Fruit fly (Drosophila melanogaster): ENCODE results near the gene CG7443.

Gene CG7443

dm6 chr3R:8357372-8357992, 33.4 kb downstream of the CG7443 start (continued):
- no peak for TF ChIP-seq CG11695 (GFP tag; IDR thresholded peaks at IDR 0.05)
- TF ChIP-seq Pdp1 (GFP tag; optimal IDR thresholded peaks at IDR 0.05) = peak in 1 of 2 experiments; percentile 73
- TF ChIP-seq MBD-R2 (GFP tag; IDR thresholded peaks at IDR 0.05) = no peak
- TF ChIP-seq CG8089 (GFP tag; optimal IDR thresholded peaks at IDR 0.05) = no peak
- TF ChIP-seq BEAF-32 (GFP tag; optimal IDR thresholded peaks at IDR 0.05) = no peak
- TF ChIP-seq CG8924 (tag; optimal IDR thresholded peaks at IDR 0.05) = peak; percentile 1
- TF ChIP-seq da (GFP tag; optimal IDR thresholded peaks at IDR 0.05) = no peak
- no peak for TF ChIP-seq jumu (GFP tag; optimal IDR thresholded peaks at IDR 0.05)
- TF ChIP-seq CG43689 (GFP tag; IDR thresholded peaks at IDR 0.05) = no peak
- peak; percentile 10 for TF ChIP-seq lab (GFP tag; optimal IDR thresholded peaks at IDR 0.05)
- no peak for TF ChIP-seq pum (GFP tag; optimal IDR thresholded peaks at IDR 0.05)
- TF ChIP-seq crc (GFP tag; optimal IDR thresholded peaks at IDR 0.05) = no peak
- no peak for TF ChIP-seq CG32532 (GFP tag; IDR thresholded peaks at IDR 0.05)
- no peak for TF ChIP-seq CG9215 (GFP tag; IDR thresholded peaks at IDR 0.05)
- no peak for TF ChIP-seq CG12391 (tag; optimal IDR thresholded peaks at IDR 0.05)
- no peak for TF ChIP-seq D19B (GFP tag; optimal IDR thresholded peaks at IDR 0.05)
- no peak for TF ChIP-seq slou (GFP tag; optimal IDR thresholded peaks at IDR 0.05)
- TF ChIP-seq CG33213 (GFP tag; optimal IDR thresholded peaks at IDR 0.05) = no peak
- TF ChIP-seq Adf1 (GFP tag; IDR thresholded peaks at IDR 0.05) = no peak
- no peak for TF ChIP-seq fu2 (GFP tag; optimal IDR thresholded peaks at IDR 0.05)
- TF ChIP-seq ind (GFP tag; optimal IDR thresholded peaks at IDR 0.05) = no peak
- no peak for TF ChIP-seq hb (GFP tag; IDR thresholded peaks at IDR 0.05; ENCODE audit: partially characterized antibody)
- TF ChIP-seq Mad (GFP tag; optimal IDR thresholded peaks at IDR 0.05) = no peak
- TF ChIP-seq sr (GFP tag; IDR thresholded peaks at IDR 0.05) = peak; percentile 89
- no peak for TF ChIP-seq CG12744 (GFP tag; optimal IDR thresholded peaks at IDR 0.05)
- TF ChIP-seq ara (GFP tag; IDR thresholded peaks at IDR 0.05) = no peak
- TF ChIP-seq kah (GFP tag; optimal IDR thresholded peaks at IDR 0.05) = peak; percentile 42
- TF ChIP-seq CG13287 (GFP tag; IDR thresholded peaks at IDR 0.05; ENCODE audit: partially characterized antibody) = no peak
- TF ChIP-seq slbo (GFP tag; IDR thresholded peaks at IDR 0.05) = no peak
- peak; percentile 28; the same call in 1 of the 3 replicates for TF ChIP-seq CG34422 (GFP tag; IDR thresholded peaks at IDR 0.05)
- TF ChIP-seq ftz-f1 (GFP tag; optimal IDR thresholded peaks at IDR 0.05) = peak; percentile 32
- no peak for TF ChIP-seq Xrp1 (GFP tag; IDR thresholded peaks at IDR 0.05)
- TF ChIP-seq gsb (GFP tag; IDR thresholded peaks at IDR 0.05) = no peak
- TF ChIP-seq CG10543 (GFP tag; optimal IDR thresholded peaks at IDR 0.05) = peak; percentile 71
- TF ChIP-seq Kr (GFP tag; optimal IDR thresholded peaks at IDR 0.05) = no peak
- no peak for TF ChIP-seq disco-r (GFP tag; optimal IDR thresholded peaks at IDR 0.05)
- no peak for TF ChIP-seq nmo (GFP tag; optimal IDR thresholded peaks at IDR 0.05)
- TF ChIP-seq CG1024 (GFP tag; IDR thresholded peaks at IDR 0.05) = no peak
- TF ChIP-seq ato (GFP tag; IDR thresholded peaks at IDR 0.05; ENCODE audit: partially characterized antibody) = no peak
- peak; percentile 12 for TF ChIP-seq CG34376 (GFP tag; optimal IDR thresholded peaks at IDR 0.05)
- no peak for TF ChIP-seq CG10654 (GFP tag; optimal IDR thresholded peaks at IDR 0.05)
- peak; percentile 73 for TF ChIP-seq Nf-YC (tag; optimal IDR thresholded peaks at IDR 0.05)
- no peak for TF ChIP-seq Atf6 (GFP tag; IDR thresholded peaks at IDR 0.05)
- peak; percentile 22 for TF ChIP-seq CG1603 (tag; optimal IDR thresholded peaks at IDR 0.05)
- TF ChIP-seq tna (GFP tag; IDR thresholded peaks at IDR 0.05; ENCODE audit: partially characterized antibody) = no peak
- no peak for TF ChIP-seq ash1 (GFP tag; optimal IDR thresholded peaks at IDR 0.05)
- peak in 1 of 2 experiments; percentile 83 for TF ChIP-seq insv (GFP tag; optimal IDR thresholded peaks at IDR 0.05)
- no peak for TF ChIP-seq CG3065 (GFP tag; optimal IDR thresholded peaks at IDR 0.05)
- TF ChIP-seq Sry-β (GFP tag; optimal IDR thresholded peaks at IDR 0.05) = no peak
- TF ChIP-seq eve (GFP tag; optimal IDR thresholded peaks at IDR 0.05) = peak in 1 of 2 experiments; percentile 73
- TF ChIP-seq cg (GFP tag; optimal IDR thresholded peaks at IDR 0.05) = peak; percentile 92
